Worm (Caenorhabditis elegans) whole organism, young adult: ENCODE measurements around the gene mdmh-35.

Experiments used
- B0035.1 ChIP-seq: sonication (generic microtip); optimal IDR thresholded peaks from 2 replicates; lab custom pipeline; 2016; ENCODE audit warnings: missing genetic modification characterization, mild to moderate bottlenecking, missing compliant biosample characterization, missing genotype, missing genetic modification reagents
- dpff-1 ChIP-seq: sonication (generic microtip); optimal IDR thresholded peaks from 2 replicates; lab custom pipeline; 2017; ENCODE audit warnings: mild to moderate bottlenecking, missing genetic modification characterization, missing compliant biosample characterization
- dpl-1 ChIP-seq: fragments of 150-350 bp; optimal IDR thresholded peaks from 2 replicates; lab custom pipeline; 2014; ENCODE audit warnings: missing biosample characterization, missing genetic modification reagents, missing genetic modification characterization
- egl-18 ChIP-seq: fragments of 200-800 bp; sonication (Bioruptor generic); IDR thresholded peaks from 2 replicates; pipeline ENCODE4 v1.3.6; 2022; ENCODE audit warnings: missing genetic modification reagents, missing genetic modification characterization, missing compliant biosample characterization
- hsf-1 ChIP-seq: fragments of 200-800 bp; sonication (Bioruptor generic); IDR thresholded peaks from 2 replicates; pipeline ENCODE4 v1.3.6; 2022; ENCODE audit warnings: missing genetic modification reagents, missing genetic modification characterization, missing compliant biosample characterization
- lag-1 ChIP-seq: fragments of 200-800 bp; sonication (Bioruptor generic); IDR thresholded peaks from 2 replicates; pipeline ENCODE4 v1.3.6; 2022; ENCODE audit warnings: missing genetic modification reagents, missing genetic modification characterization, missing compliant biosample characterization
- lin-35 ChIP-seq, 3 experiments: fragments of 150-350 bp in 2 of 3; sonication (generic microtip) in 1 of 3; optimal IDR thresholded peaks; 2 replicates each; lab custom pipeline; 2014 to 2018; ENCODE audit warnings: missing biosample characterization in 3 of 3, missing genetic modification characterization in 3 of 3, missing genetic modification reagents in 3 of 3
- nhr-120 ChIP-seq: fragments of 200-800 bp; sonication (Bioruptor generic); IDR thresholded peaks from 2 replicates; pipeline ENCODE4 v1.3.6; 2022; ENCODE audit warnings: missing genetic modification characterization, missing compliant biosample characterization
- snpc-4 ChIP-seq, 5 experiments: fragments of 150-350 bp in 1 of 5; sonication (generic microtip) in 4 of 5; optimal IDR thresholded peaks; 2 replicates each; lab custom pipeline; 2014 to 2018; ENCODE audit warnings: missing genetic modification characterization in 5 of 5, missing biosample characterization in 3 of 5, antibody characterized with exemption in 2 of 5, mild to moderate bottlenecking in 2 of 5, missing compliant biosample characterization in 2 of 5, missing genotype in 2 of 5, moderate library complexity in 2 of 5, missing genetic modification reagents in 1 of 5

- TF ChIP-seq dpff-1 (tag; lab: Kevin White, UChicago): no peak
- no peak for TF ChIP-seq snpc-4 (GFP tag; optimal IDR thresholded peaks at IDR 0.05; lab: Kevin White, UChicago)
- no peak for TF ChIP-seq snpc-4 (tag; optimal IDR thresholded peaks at IDR 0.05; lab: Kevin White, UChicago)
- TF ChIP-seq nhr-120 (GFP tag; lab: Robert Waterston, UW): no peak
- no peak for TF ChIP-seq dpl-1
- no peak for TF ChIP-seq B0035.1
- TF ChIP-seq egl-18 (GFP tag; lab: Robert Waterston, UW): no peak
- TF ChIP-seq lin-35 (GFP tag; optimal IDR thresholded peaks at IDR 0.05; lab: Kevin White, UChicago): no peak
- no peak for TF ChIP-seq hsf-1 (GFP tag; lab: Robert Waterston, UW)
- TF ChIP-seq lag-1 (GFP tag; lab: Robert Waterston, UW): no peak
Measured at ce11 chrII:7836613-7837226, 18.8 kb downstream of the mdmh-35 start.
